Fruit fly (Drosophila melanogaster) S2 (cell line): ENCODE data around the gene eIF3i.
A peak's percentile ranks its signal among the peaks of the same experiment; 100 is the strongest.

Source experiments
- CG8478 ChIP-seq: fragments of >200 bp; optimal IDR thresholded peaks from 2 replicates; lab custom pipeline; 2018
- CTCF ChIP-seq, 2 experiments: fragments of >200 bp; optimal IDR thresholded peaks; 2 replicates each; lab custom pipeline; 2018

DNA sequence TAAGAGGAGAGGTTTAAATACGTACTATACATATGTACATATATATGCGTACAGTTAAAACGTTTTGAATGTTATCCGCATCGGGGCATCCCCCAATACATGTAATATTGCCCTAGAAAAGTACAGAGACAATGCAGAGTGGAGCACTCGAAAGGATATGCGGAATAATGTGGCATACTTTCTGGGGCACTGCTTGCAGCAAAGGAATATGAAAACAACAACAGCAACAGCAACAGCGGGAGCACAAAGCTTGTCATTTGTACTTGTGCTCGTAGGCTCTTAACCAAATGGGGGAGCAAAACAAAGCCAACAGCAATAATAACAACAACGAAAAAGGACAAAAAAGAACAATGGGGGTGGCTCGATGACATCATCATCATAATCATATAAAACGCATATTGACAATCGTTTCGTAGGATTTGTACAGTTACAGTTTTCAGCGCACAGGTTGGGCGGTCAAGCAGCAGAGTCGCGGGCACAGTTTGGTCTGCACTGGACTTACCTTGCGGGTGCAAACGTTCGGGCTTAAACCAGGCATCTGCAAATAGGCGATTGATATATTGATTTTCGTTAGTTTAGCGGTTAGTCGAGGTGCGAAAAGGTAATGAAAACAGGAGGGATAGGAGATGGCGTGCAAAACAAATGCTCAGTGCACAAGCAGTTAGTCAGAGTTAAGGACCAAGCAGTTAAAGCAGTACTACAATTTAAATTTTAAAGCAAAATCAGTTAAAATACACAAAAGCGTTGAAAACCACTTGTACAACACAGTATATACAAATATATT is 36.3 kb upstream of the eIF3i start:
- TF ChIP-seq CG8478: no peak
- TF ChIP-seq CTCF (optimal IDR thresholded peaks at IDR 0.05; lab: Kevin White, UChicago): peak in 1 of 2 experiments; percentile 56
